Fruit fly (Drosophila melanogaster) whole organism, embryonic: ENCODE results near the gene CG12594.

Experiments used
- Awh ChIP-seq: fragments of 200-800 bp; sonication (Bioruptor generic); IDR thresholded peaks from 2 replicates; pipeline ENCODE4, ENCODE4 v1.3.6; 2022; ENCODE audit warnings: missing biosample characterization, missing genetic modification characterization
- B-H1 ChIP-seq: fragments of 200-800 bp; sonication (Bioruptor generic); IDR thresholded peaks from 3 replicates; pipeline ENCODE4 v1.3.6; 2022; ENCODE audit warnings: missing biosample characterization, missing genetic modification characterization
- Bdp1 ChIP-seq: fragments of 200-800 bp; sonication (Bioruptor generic); optimal IDR thresholded peaks from 3 replicates; lab custom pipeline; 2016; ENCODE audit warnings: missing biosample characterization, missing genetic modification characterization
- CG11085 ChIP-seq: fragments of 200-800 bp; sonication (Bioruptor generic); IDR thresholded peaks from 2 replicates; pipeline ENCODE4 v1.3.6; 2022; ENCODE audit warnings: missing biosample characterization, missing genetic modification characterization
- CG12071 ChIP-seq: fragments of 200-800 bp; sonication (Bioruptor generic); optimal IDR thresholded peaks from 3 replicates; lab custom pipeline; 2018; ENCODE audit warnings: missing biosample characterization, mild to moderate bottlenecking, missing genetic modification characterization
- CG12219 ChIP-seq: fragments of 200-800 bp; sonication (Bioruptor generic); optimal IDR thresholded peaks from 3 replicates; lab custom pipeline; 2018; ENCODE audit warnings: missing biosample characterization, mild to moderate bottlenecking, missing genetic modification characterization
- CG12769 ChIP-seq: fragments of 200-800 bp; sonication (Bioruptor generic); optimal IDR thresholded peaks from 2 replicates; lab custom pipeline; 2019; ENCODE audit warnings: missing biosample characterization, mild to moderate bottlenecking, missing genetic modification characterization, moderate library complexity
- CG13287 ChIP-seq: fragments of 200-800 bp; sonication (Bioruptor generic); IDR thresholded peaks from 2 replicates; pipeline ENCODE4 v1.3.6; 2022; ENCODE audit warnings: missing biosample characterization, missing genetic modification characterization; ENCODE audit not compliant: partially characterized antibody
- CG13775 ChIP-seq: fragments of 200-800 bp; sonication (Bioruptor generic); optimal IDR thresholded peaks from 3 replicates; lab custom pipeline; 2017; ENCODE audit warnings: missing biosample characterization, mild to moderate bottlenecking, missing genetic modification characterization
- CG14441 ChIP-seq: fragments of 200-800 bp; sonication (Bioruptor generic); IDR thresholded peaks from 2 replicates; pipeline ENCODE4 v1.3.6; 2022; ENCODE audit warnings: missing biosample characterization, missing genetic modification characterization
- CG1529 ChIP-seq: fragments of 200-800 bp; sonication (Bioruptor generic); optimal IDR thresholded peaks from 3 replicates; lab custom pipeline; 2018; ENCODE audit warnings: missing biosample characterization, missing genetic modification characterization
- CG1602 ChIP-seq: fragments of 200-800 bp; sonication (Bioruptor generic); optimal IDR thresholded peaks from 3 replicates; lab custom pipeline; 2016; ENCODE audit warnings: missing biosample characterization, missing genetic modification characterization
- CG1647 ChIP-seq: fragments of 200-800 bp; sonication (Bioruptor generic); optimal IDR thresholded peaks from 3 replicates; lab custom pipeline; 2016; ENCODE audit warnings: missing biosample characterization, missing genetic modification characterization
- CG17361 ChIP-seq: fragments of 200-800 bp; sonication (Bioruptor generic); IDR thresholded peaks from 3 replicates; pipeline ENCODE4 v1.3.6; 2022; ENCODE audit warnings: missing biosample characterization, missing genetic modification characterization
- CG18619 ChIP-seq: fragments of 200-800 bp; sonication (Bioruptor generic); optimal IDR thresholded peaks from 3 replicates; lab custom pipeline; 2017; ENCODE audit warnings: missing biosample characterization, mild to moderate bottlenecking, missing genetic modification characterization
- CG2199 ChIP-seq: fragments of 200-800 bp; sonication (Bioruptor generic); IDR thresholded peaks from 3 replicates; pipeline ENCODE4 v1.3.6; 2022; ENCODE audit warnings: missing biosample characterization, missing genetic modification characterization
- CG31365 ChIP-seq: fragments of 200-800 bp; sonication (Bioruptor generic); optimal IDR thresholded peaks from 2 replicates; lab custom pipeline; 2018; ENCODE audit warnings: missing biosample characterization, mild to moderate bottlenecking, missing genetic modification characterization
- CG43689 ChIP-seq: fragments of 200-800 bp; sonication (Bioruptor generic); IDR thresholded peaks from 2 replicates; pipeline ENCODE4 v1.3.6; 2022; ENCODE audit warnings: missing biosample characterization, missing genetic modification characterization
- CG7745 ChIP-seq: fragments of 200-800 bp; sonication (Bioruptor generic); optimal IDR thresholded peaks from 2 replicates; lab custom pipeline; 2018; ENCODE audit warnings: missing biosample characterization, mild to moderate bottlenecking, missing genetic modification characterization, moderate library complexity
- CG9437 ChIP-seq: fragments of 200-800 bp; sonication (Bioruptor generic); optimal IDR thresholded peaks from 2 replicates; lab custom pipeline; 2018; ENCODE audit warnings: missing biosample characterization, mild to moderate bottlenecking, missing genetic modification characterization
- D19B ChIP-seq: fragments of 200-800 bp; sonication (Bioruptor generic); optimal IDR thresholded peaks from 2 replicates; lab custom pipeline; 2017; ENCODE audit warnings: missing biosample characterization, mild to moderate bottlenecking, missing genetic modification characterization
- Dip3 ChIP-seq: fragments of 200-800 bp; sonication (Bioruptor generic); optimal IDR thresholded peaks from 3 replicates; lab custom pipeline; 2016; ENCODE audit warnings: missing biosample characterization, missing genetic modification characterization
- Dll ChIP-seq: fragments of 200-800 bp; sonication (Bioruptor generic); IDR thresholded peaks from 4 replicates; pipeline ENCODE4 v1.3.6; 2022; ENCODE audit warnings: missing biosample characterization, missing genetic modification characterization; ENCODE audit not compliant: partially characterized antibody
- E2f2 ChIP-seq: fragments of 200-800 bp; sonication (Bioruptor generic); IDR thresholded peaks from 2 replicates; pipeline ENCODE4 v1.3.6; 2022; ENCODE audit warnings: missing biosample characterization, missing genetic modification characterization
- Ets65A ChIP-seq: fragments of 200-800 bp; sonication (Bioruptor generic); peaks from one replicate; lab custom pipeline; 2016; ENCODE audit warnings: missing biosample characterization, missing genetic modification characterization
- HHEX ChIP-seq: fragments of 200-800 bp; sonication (Bioruptor generic); optimal IDR thresholded peaks from 3 replicates; lab custom pipeline; 2017; ENCODE audit warnings: missing biosample characterization, mild to moderate bottlenecking, missing genetic modification characterization, missing genetic modification reagents
- Hsf ChIP-seq: fragments of 200-800 bp; sonication (Bioruptor generic); optimal IDR thresholded peaks from 3 replicates; lab custom pipeline; 2016; ENCODE audit warnings: missing biosample characterization, missing genetic modification characterization
- Myb ChIP-seq: fragments of 200-800 bp; sonication (Bioruptor generic); optimal IDR thresholded peaks from 2 replicates; lab custom pipeline; 2016; ENCODE audit warnings: missing biosample characterization, missing genetic modification characterization
- NC2β ChIP-seq: fragments of 200-800 bp; sonication (Bioruptor generic); optimal IDR thresholded peaks from 2 replicates; lab custom pipeline; 2016; ENCODE audit warnings: missing biosample characterization, missing genetic modification characterization
- Nf-YC ChIP-seq: fragments of 200-800 bp; optimal IDR thresholded peaks from 3 replicates; lab custom pipeline; 2019; ENCODE audit warnings: missing biosample characterization, mild to moderate bottlenecking, missing genetic modification characterization, moderate library complexity
- Oli ChIP-seq: fragments of 200-800 bp; sonication (Bioruptor generic); optimal IDR thresholded peaks from 2 replicates; lab custom pipeline; 2018; ENCODE audit warnings: missing biosample characterization, mild to moderate bottlenecking, missing genetic modification characterization, moderate library complexity
- Sry-δ ChIP-seq: fragments of 200-800 bp; sonication (Bioruptor generic); optimal IDR thresholded peaks from 2 replicates; lab custom pipeline; 2016; ENCODE audit warnings: missing biosample characterization, missing genetic modification characterization
- ab ChIP-seq: fragments of 200-800 bp; sonication (Bioruptor generic); optimal IDR thresholded peaks from 2 replicates; lab custom pipeline; 2016; ENCODE audit warnings: missing biosample characterization, missing genetic modification characterization
- amos ChIP-seq: fragments of 200-800 bp; sonication (Bioruptor generic); IDR thresholded peaks from 2 replicates; pipeline ENCODE4 v1.3.6; 2022; ENCODE audit warnings: missing biosample characterization, missing genetic modification characterization; ENCODE audit not compliant: partially characterized antibody
- cas ChIP-seq: fragments of 200-800 bp; sonication (Bioruptor generic); IDR thresholded peaks from 2 replicates; pipeline ENCODE4 v1.3.6; 2022; ENCODE audit warnings: missing biosample characterization, missing genetic modification characterization
- esg ChIP-seq: fragments of 200-800 bp; sonication (Bioruptor generic); conservative IDR thresholded peaks from 2 replicates; pipeline ENCODE4 v1.3.6; 2022; ENCODE audit warnings: missing biosample characterization, missing genetic modification characterization
- exex ChIP-seq: fragments of 200-800 bp; sonication (Bioruptor generic); optimal IDR thresholded peaks from 4 replicates; lab custom pipeline; 2018; ENCODE audit warnings: missing biosample characterization, mild to moderate bottlenecking, missing genetic modification characterization, moderate library complexity
- fd96Cb ChIP-seq: fragments of 200-800 bp; sonication (Bioruptor generic); optimal IDR thresholded peaks from 2 replicates; lab custom pipeline; 2018; ENCODE audit warnings: missing biosample characterization, mild to moderate bottlenecking, missing genetic modification characterization, moderate library complexity
- gce ChIP-seq: fragments of 200-800 bp; sonication (Bioruptor generic); IDR thresholded peaks from 3 replicates; pipeline ENCODE4 v1.3.6; 2022; ENCODE audit warnings: missing biosample characterization, missing genetic modification characterization
- gfzf ChIP-seq: fragments of 200-800 bp; sonication (Bioruptor generic); optimal IDR thresholded peaks from 2 replicates; lab custom pipeline; 2016; ENCODE audit warnings: missing biosample characterization, mild to moderate bottlenecking, missing genetic modification characterization, moderate library complexity
- gt ChIP-seq: fragments of 200-800 bp; sonication (Bioruptor generic); IDR thresholded peaks from 2 replicates; pipeline ENCODE4 v1.3.6; 2022; ENCODE audit warnings: missing biosample characterization, missing genetic modification characterization
- her ChIP-seq: fragments of 200-800 bp; sonication (Bioruptor generic); optimal IDR thresholded peaks from 2 replicates; lab custom pipeline; 2016; ENCODE audit warnings: missing biosample characterization, missing genetic modification characterization
- jigr1 ChIP-seq: fragments of 200-800 bp; sonication (Bioruptor generic); IDR thresholded peaks from 3 replicates; pipeline ENCODE4 v1.3.6; 2022; ENCODE audit warnings: missing biosample characterization, missing genetic modification characterization
- lab ChIP-seq: fragments of 200-800 bp; sonication (Bioruptor generic); optimal IDR thresholded peaks from 3 replicates; lab custom pipeline; 2017; ENCODE audit warnings: missing biosample characterization, missing genetic modification characterization, mild to moderate bottlenecking, moderate library complexity, missing genetic modification reagents
- nom ChIP-seq: fragments of 200-800 bp; sonication (Bioruptor generic); optimal IDR thresholded peaks from 2 replicates; lab custom pipeline; 2017; ENCODE audit warnings: missing biosample characterization, missing genetic modification characterization, mild to moderate bottlenecking, moderate library complexity, missing genetic modification reagents
- oc ChIP-seq: fragments of 200-800 bp; sonication (Bioruptor generic); optimal IDR thresholded peaks from 2 replicates; lab custom pipeline; 2018; ENCODE audit warnings: missing biosample characterization, mild to moderate bottlenecking, missing genetic modification characterization, moderate library complexity
- org-1 ChIP-seq: fragments of 200-800 bp; sonication (Bioruptor generic); optimal IDR thresholded peaks from 2 replicates; lab custom pipeline; 2017; ENCODE audit warnings: missing biosample characterization, missing genetic modification characterization
- rib ChIP-seq: fragments of 200-800 bp; sonication (Bioruptor generic); IDR thresholded peaks from 2 replicates; pipeline ENCODE4 v1.3.6; 2022; ENCODE audit warnings: missing biosample characterization, missing genetic modification characterization
- wek ChIP-seq: fragments of 200-800 bp; sonication (Bioruptor generic); optimal IDR thresholded peaks from 3 replicates; lab custom pipeline; 2018; ENCODE audit warnings: missing biosample characterization, mild to moderate bottlenecking, missing genetic modification characterization, moderate library complexity
- yki ChIP-seq: fragments of >200 bp; optimal IDR thresholded peaks from 3 replicates; lab custom pipeline; 2018

CG12594 gene

DNA sequence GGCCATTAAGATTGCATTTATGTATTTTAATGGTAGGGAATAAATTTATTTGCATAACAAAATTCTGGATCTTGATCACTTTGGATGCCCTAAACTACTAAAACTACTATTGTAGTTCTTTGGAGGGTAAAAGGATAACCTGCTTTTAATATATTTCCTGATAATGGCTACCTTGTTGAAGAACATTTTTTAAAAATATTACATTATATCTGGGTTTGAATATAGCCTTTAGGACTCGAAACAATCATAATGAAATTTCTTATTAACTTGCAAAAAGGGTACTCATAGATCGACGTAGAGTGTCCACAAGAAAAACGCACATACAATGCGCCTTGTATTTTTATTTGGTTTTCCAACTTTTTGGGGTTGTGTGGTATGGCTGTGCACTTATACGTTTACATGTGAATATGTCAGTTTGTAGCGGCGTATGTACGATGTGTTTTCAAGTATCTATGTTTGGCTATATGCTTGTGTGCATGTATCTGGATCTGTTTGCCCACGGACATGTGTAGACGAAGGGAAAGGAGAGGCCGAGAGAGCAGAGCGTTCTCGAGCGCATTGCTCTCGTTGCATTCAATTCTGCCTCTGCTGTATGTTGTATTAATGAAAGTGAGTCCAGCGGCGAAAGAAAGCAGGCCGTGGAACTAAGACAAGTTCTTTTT lies 58.0 kb downstream of the CG12594 start (continued):
- TF ChIP-seq ab (GFP tag; lab: Kevin White, UChicago) (peak; percentile 22), cas (no peak), Dip3 (GFP tag; lab: Kevin White, UChicago) (no peak), CG1602 (GFP tag; lab: Kevin White, UChicago) (peak; percentile 85), CG7745 (tag; lab: Kevin White, UChicago) (no peak), CG12219 (GFP tag; lab: Kevin White, UChicago) (peak; percentile 38), Hsf (peak; percentile 68), CG31365 (no peak), CG12769 (tag; lab: Kevin White, UChicago) (no peak), gfzf (no peak), wek (GFP tag; lab: Kevin White, UChicago) (peak; percentile 16), gt (GFP tag; lab: Robert Waterston, UW) (no peak), D19B (GFP tag; lab: Kevin White, UChicago) (no peak), CG17361 (peak; percentile 50; the same call in 1 of the 3 replicates), Myb (GFP tag; lab: Kevin White, UChicago) (no peak), Ets65A (GFP tag; lab: Kevin White, UChicago) (peak; percentile 88), Bdp1 (GFP tag; lab: Kevin White, UChicago) (peak; percentile 41), amos (no peak), fd96Cb (tag; lab: Kevin White, UChicago) (peak; percentile 92), NC2β (peak; percentile 72), Oli (tag; lab: Kevin White, UChicago) (peak; percentile 88), B-H1 (GFP tag; lab: Robert Waterston, UW) (no peak; the same call in 2 of the 3 replicates), nom (peak; percentile 66), CG13287 (GFP tag; lab: Robert Waterston, UW) (no peak), HHEX (GFP tag; lab: Kevin White, UChicago) (peak; percentile 18), CG9437 (GFP tag; lab: Kevin White, UChicago) (peak; percentile 68), gce (GFP tag; lab: Robert Waterston, UW) (0 out of 3 replicates have a peak, but pooled peaks have one; percentile 18), rib (GFP tag; lab: Robert Waterston, UW) (no peak), CG18619 (GFP tag; lab: Kevin White, UChicago) (peak; percentile 63), E2f2 (GFP tag; lab: Robert Waterston, UW) (peak; percentile 10; the same call in 1 of the 2 replicates), CG12071 (GFP tag; lab: Kevin White, UChicago) (no peak), exex (tag; lab: Kevin White, UChicago) (no peak), jigr1 (GFP tag; lab: Robert Waterston, UW) (peak; percentile 32; the same call in 1 of the 3 replicates), Sry-δ (GFP tag; lab: Kevin White, UChicago) (peak; percentile 1), lab (GFP tag; lab: Kevin White, UChicago) (peak; percentile 14), org-1 (peak; percentile 30), yki (lab: Kevin White, UChicago) (peak; percentile 53), CG13775 (GFP tag; lab: Kevin White, UChicago) (peak; percentile 76), Nf-YC (no peak), Dll (no peak), CG14441 (GFP tag; lab: Robert Waterston, UW) (peak; percentile 40; the same call in 1 of the 2 replicates), CG43689 (no peak), CG11085 (GFP tag; lab: Robert Waterston, UW) (no peak), oc (tag; lab: Kevin White, UChicago) (peak; percentile 74), Awh (GFP tag; lab: Robert Waterston, UW) (peak; percentile 43; the same call in 1 of the 2 replicates), her (no peak), CG1529 (peak; percentile 76), esg (GFP tag; lab: Robert Waterston, UW) (peak; percentile 28; the same call in 1 of the 2 replicates), CG2199 (GFP tag; lab: Robert Waterston, UW) (peak; percentile 68; the same call in 2 of the 3 replicates), CG1647 (peak; percentile 46)
